Worm (Caenorhabditis elegans): ENCODE results near the gene F11E6.8.

- TF ChIP-seq pqm-1 (tag; optimal IDR thresholded peaks at IDR 0.05) (no peak), nhr-76 (tag; optimal IDR thresholded peaks at IDR 0.05) (no peak), lir-3 (tag; optimal IDR thresholded peaks at IDR 0.05) (no peak), hlh-11 (tag; optimal IDR thresholded peaks at IDR 0.05) (no peak), nhr-10 (tag; optimal IDR thresholded peaks at IDR 0.05) (no peak), zip-2 (tag; optimal IDR thresholded peaks at IDR 0.05) (no peak), zag-1 (tag; optimal IDR thresholded peaks at IDR 0.05) (no peak), fkh-10 (GFP tag; optimal IDR thresholded peaks at IDR 0.05) (no peak), ama-1 (optimal IDR thresholded peaks at IDR 0.05) (no peak), pha-4 (GFP tag; IDR thresholded peaks at IDR 0.05) (no peak), pha-4 (tag; optimal IDR thresholded peaks at IDR 0.05) (no peak), tra-1 (GFP tag; IDR thresholded peaks at IDR 0.05) (no peak), aha-1 (tag) (no peak), ZK546.5 (tag; optimal IDR thresholded peaks at IDR 0.05) (no peak), fos-1 (tag; optimal IDR thresholded peaks at IDR 0.05) (no peak)
Measured at ce11 chrIV:17395910-17396309, 54.4 kb downstream of the F11E6.8 start, which contains the start of gene sru-15.

Data from whole organism, L4 larva.